Fruit fly (Drosophila melanogaster): Measurements from ENCODE around the gene CG14352.

Gene CG14352

DNA sequence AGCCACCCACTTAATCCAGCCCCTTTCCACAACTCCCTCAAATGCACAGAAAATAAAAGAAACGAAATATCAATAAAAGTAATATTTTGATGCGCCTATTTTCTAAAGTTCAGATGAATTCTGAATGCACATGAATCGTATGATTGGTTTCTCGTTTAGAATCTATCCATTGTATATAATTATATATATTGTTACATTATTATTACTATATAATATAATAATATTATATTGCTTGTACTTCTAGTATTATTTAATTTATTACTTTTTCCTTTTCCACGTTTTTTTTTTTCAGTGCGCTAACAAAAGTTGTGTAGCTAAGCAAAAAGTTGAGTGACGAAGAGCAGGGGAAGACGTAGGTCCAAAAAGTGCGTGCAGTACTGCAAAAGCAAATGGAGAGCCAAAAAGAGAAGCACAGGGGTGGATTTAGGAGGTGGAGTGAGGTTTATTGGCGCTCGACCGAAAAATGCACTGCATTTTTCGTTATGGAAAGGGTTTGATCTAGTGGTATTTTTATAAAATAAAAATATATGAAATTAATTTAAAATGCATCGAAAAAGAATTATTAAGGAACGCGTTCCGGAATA lies 38.1 kb downstream of the CG14352 start (continued):
- TF ChIP-seq dsx (GFP tag; optimal IDR thresholded peaks at IDR 0.05; ENCODE audit: poor library complexity, severe bottlenecking) (peak; percentile 7), CG8632 (GFP tag; optimal IDR thresholded peaks at IDR 0.05) (peak; percentile 11), lz (GFP tag; optimal IDR thresholded peaks at IDR 0.05) (peak; percentile 47), CG6808 (GFP tag; optimal IDR thresholded peaks at IDR 0.05) (peak; percentile 28), Lpt (GFP tag; optimal IDR thresholded peaks at IDR 0.05) (peak; percentile 43), CG11902 (GFP tag; optimal IDR thresholded peaks at IDR 0.05) (peak; percentile 77), CG1621 (tag; optimal IDR thresholded peaks at IDR 0.05) (no peak), salr (GFP tag; optimal IDR thresholded peaks at IDR 0.05) (peak in 1 of 2 experiments; percentile 3), fd85E (GFP tag; optimal IDR thresholded peaks at IDR 0.05) (no peak), Ets96B (tag; optimal IDR thresholded peaks at IDR 0.05) (peak; percentile 33), achi (GFP tag; optimal IDR thresholded peaks at IDR 0.05) (peak; percentile 67), Blimp-1 (GFP tag; optimal IDR thresholded peaks at IDR 0.05) (peak; percentile 23), vri (GFP tag; optimal IDR thresholded peaks at IDR 0.05) (peak; percentile 66), CG15336 (GFP tag; IDR thresholded peaks at IDR 0.05) (peak; percentile 70), CG3032 (tag; optimal IDR thresholded peaks at IDR 0.05) (peak; percentile 70), Met (GFP tag; optimal IDR thresholded peaks at IDR 0.05) (peak; percentile 54), CG8319 (GFP tag; optimal IDR thresholded peaks at IDR 0.05) (peak; percentile 65), dac (GFP tag; optimal IDR thresholded peaks at IDR 0.05) (peak; percentile 40), CG7368 (GFP tag; optimal IDR thresholded peaks at IDR 0.05) (no peak), Hr38 (GFP tag; optimal IDR thresholded peaks at IDR 0.05) (no peak)

DNA sequence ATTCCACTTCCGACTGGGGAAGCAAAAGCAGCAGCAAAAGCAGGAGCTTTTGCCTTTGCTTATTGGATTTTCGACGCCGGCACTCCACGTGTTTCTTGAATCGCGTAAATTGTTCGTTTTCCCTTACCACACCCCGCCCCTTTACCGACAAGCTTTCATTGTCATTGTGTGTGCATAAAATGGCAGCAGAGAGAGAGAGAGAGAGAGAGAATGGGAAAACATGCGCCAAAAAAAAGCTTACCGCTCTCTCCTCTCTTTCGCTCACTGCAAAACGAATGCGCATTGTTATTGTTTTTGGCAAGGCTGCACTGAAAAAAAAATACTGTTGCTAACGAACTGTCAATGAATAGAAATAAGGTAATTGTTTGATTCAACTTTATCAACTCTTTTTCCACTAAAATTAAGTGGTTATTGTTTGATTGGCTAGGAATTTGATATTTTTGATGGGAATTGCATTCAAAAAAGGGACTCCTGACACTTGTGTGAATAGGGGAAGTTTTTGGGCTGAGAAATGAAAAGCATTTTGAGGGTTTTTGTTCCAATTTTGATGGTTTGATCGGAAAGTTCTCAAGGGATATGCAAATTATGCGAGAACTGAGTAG lies 38.7 kb downstream of the CG14352 start:
- TF ChIP-seq CG8119 (GFP tag; IDR thresholded peaks at IDR 0.05): no peak
- TF ChIP-seq Eip93F (GFP tag; optimal IDR thresholded peaks at IDR 0.05): no peak
- peak; percentile 32 for TF ChIP-seq vri (GFP tag; optimal IDR thresholded peaks at IDR 0.05)
- TF ChIP-seq OdsH (GFP tag; optimal IDR thresholded peaks at IDR 0.05): no peak
- TF ChIP-seq salr (GFP tag; optimal IDR thresholded peaks at IDR 0.05): no peak
- TF ChIP-seq CG10631 (GFP tag; optimal IDR thresholded peaks at IDR 0.05): peak; percentile 3
- TF ChIP-seq dsx (GFP tag; optimal IDR thresholded peaks at IDR 0.05; ENCODE audit: poor library complexity, severe bottlenecking): peak; percentile 30
- peak; percentile 56; the same call in 2 of the 3 replicates for TF ChIP-seq eg (GFP tag; IDR thresholded peaks at IDR 0.05)
- peak; percentile 35 for TF ChIP-seq CG3032 (tag; optimal IDR thresholded peaks at IDR 0.05)
- peak; percentile 25; the same call in 2 of the 3 replicates for TF ChIP-seq CG6163 (GFP tag; IDR thresholded peaks at IDR 0.05)
- no peak for TF ChIP-seq Sox15 (GFP tag; optimal IDR thresholded peaks at IDR 0.05)
- no peak for TF ChIP-seq CG6854 (GFP tag; optimal IDR thresholded peaks at IDR 0.05)
- TF ChIP-seq Eip78C (GFP tag): peak; percentile 60
- TF ChIP-seq fkh (GFP tag; optimal IDR thresholded peaks at IDR 0.05): no peak
- no peak for TF ChIP-seq pdm3 (GFP tag; optimal IDR thresholded peaks at IDR 0.05)
- TF ChIP-seq CG4318 (GFP tag; optimal IDR thresholded peaks at IDR 0.05): no peak
- peak; percentile 2 for TF ChIP-seq Lpt (GFP tag; optimal IDR thresholded peaks at IDR 0.05)
- TF ChIP-seq CG6276 (GFP tag; optimal IDR thresholded peaks at IDR 0.05): no peak
- TF ChIP-seq CG10669 (GFP tag; optimal IDR thresholded peaks at IDR 0.05): peak; percentile 17
- TF ChIP-seq CG32006 (GFP tag; optimal IDR thresholded peaks at IDR 0.05): no peak
- peak; percentile 64 for TF ChIP-seq Hr39 (GFP tag; optimal IDR thresholded peaks at IDR 0.05)
- peak in 1 of 2 experiments; percentile 8 for TF ChIP-seq ss (GFP tag; optimal IDR thresholded peaks at IDR 0.05)
- TF ChIP-seq CG8632 (GFP tag; optimal IDR thresholded peaks at IDR 0.05): peak; percentile 0
- TF ChIP-seq CG16779 (tag; optimal IDR thresholded peaks at IDR 0.05): no peak
- TF ChIP-seq CG11762 (GFP tag; optimal IDR thresholded peaks at IDR 0.05; ENCODE audit: insufficient read depth): no peak
- TF ChIP-seq Hr4 (GFP tag; optimal IDR thresholded peaks at IDR 0.05): no peak
- peak; percentile 52 for TF ChIP-seq topi (GFP tag; optimal IDR thresholded peaks at IDR 0.05)
- no peak for TF ChIP-seq CG9139 (GFP tag; optimal IDR thresholded peaks at IDR 0.05)
- TF ChIP-seq esn (GFP tag; optimal IDR thresholded peaks at IDR 0.05): peak; percentile 6
- peak; percentile 27 for TF ChIP-seq Eip75B (GFP tag; optimal IDR thresholded peaks at IDR 0.05)
- peak; percentile 38 for TF ChIP-seq cyc (GFP tag; optimal IDR thresholded peaks at IDR 0.05)
- TF ChIP-seq Sox102F (GFP tag; optimal IDR thresholded peaks at IDR 0.05): peak; percentile 45
- TF ChIP-seq CG1621 (tag; optimal IDR thresholded peaks at IDR 0.05): no peak
- TF ChIP-seq dac (GFP tag; optimal IDR thresholded peaks at IDR 0.05): no peak
- TF ChIP-seq Smox (GFP tag; optimal IDR thresholded peaks at IDR 0.05): peak; percentile 40
- TF ChIP-seq CG34406 (GFP tag; optimal IDR thresholded peaks at IDR 0.05): peak; percentile 1

Measured in whole organism, prepupa.